Worm (Caenorhabditis elegans) whole organism, L1 larva: ENCODE results near the gene cct-2.

ENCODE experiments used
- ceh-88 ChIP-seq: fragments of 200-800 bp; sonication (Bioruptor generic); IDR thresholded peaks from 2 replicates; pipeline ENCODE4 v1.3.6; 2022; ENCODE audit warnings: missing genetic modification characterization, missing compliant biosample characterization
- fkh-10 ChIP-seq: sonication (generic microtip); optimal IDR thresholded peaks from 2 replicates; lab custom pipeline; 2017; ENCODE audit warnings: missing biosample characterization, missing genetic modification reagents, missing genetic modification characterization
- jun-1 ChIP-seq: fragments of 150-350 bp; optimal IDR thresholded peaks from 2 replicates; lab custom pipeline; 2014; ENCODE audit warnings: missing biosample characterization, missing genetic modification reagents, missing genetic modification characterization
- snpc-4 ChIP-seq: fragments of 150-350 bp; optimal IDR thresholded peaks from 2 replicates; lab custom pipeline; 2014; ENCODE audit warnings: missing biosample characterization, missing genetic modification characterization
- sup-37 ChIP-seq: fragments of 200-800 bp; sonication (Bioruptor generic); optimal IDR thresholded peaks from 2 replicates; lab custom pipeline; 2018; ENCODE audit warnings: mild to moderate bottlenecking, missing genetic modification characterization, missing compliant biosample characterization
- ztf-11 ChIP-seq, 2 experiments: sonication (generic microtip); optimal IDR thresholded peaks; 2 replicates each; lab custom pipeline; 2016 to 2017; ENCODE audit warnings: missing genetic modification characterization in 2 of 2, missing biosample characterization in 1 of 2, missing compliant biosample characterization in 1 of 2

- no peak for TF ChIP-seq sup-37 (GFP tag; lab: Kevin White, UChicago)
- no peak for TF ChIP-seq snpc-4 (tag; lab: Kevin White, UChicago)
- TF ChIP-seq ztf-11 (tag; optimal IDR thresholded peaks at IDR 0.05; lab: Kevin White, UChicago) = no peak
- TF ChIP-seq fkh-10 (GFP tag; lab: Kevin White, UChicago) = no peak
- TF ChIP-seq ceh-88 (GFP tag; lab: Robert Waterston, UW) = no peak
- TF ChIP-seq jun-1 = no peak
These were observed 15.0 kb upstream of the cct-2 start for ce11 chrII:8912523-8913017.
